Fruit fly (Drosophila melanogaster) whole organism, embryonic: ENCODE data around the gene CG31525.

ENCODE experiments used
- ATbp ChIP-seq: fragments of 200-800 bp; sonication (Bioruptor generic); optimal IDR thresholded peaks from 2 replicates; lab custom pipeline; 2017; ENCODE audit warnings: missing biosample characterization, mild to moderate bottlenecking, missing genetic modification characterization, missing genetic modification reagents
- CG10209 ChIP-seq: fragments of 200-800 bp; sonication (Bioruptor generic); optimal IDR thresholded peaks from 3 replicates; lab custom pipeline; 2017; ENCODE audit warnings: missing biosample characterization, mild to moderate bottlenecking, missing genetic modification characterization, missing genetic modification reagents
- CG1024 ChIP-seq: fragments of 200-800 bp; sonication (Bioruptor generic); IDR thresholded peaks from 2 replicates; pipeline ENCODE4 v1.3.6; 2022; ENCODE audit warnings: missing biosample characterization, missing genetic modification characterization
- CG12942 ChIP-seq: fragments of 200-800 bp; sonication (Bioruptor generic); optimal IDR thresholded peaks from 3 replicates; lab custom pipeline; 2016; ENCODE audit warnings: missing biosample characterization, missing genetic modification characterization
- CG13424 ChIP-seq: fragments of 200-800 bp; sonication (Bioruptor generic); optimal IDR thresholded peaks from 2 replicates; lab custom pipeline; 2019; ENCODE audit warnings: missing biosample characterization, mild to moderate bottlenecking, missing genetic modification characterization, moderate library complexity
- CG14710 ChIP-seq: fragments of 200-800 bp; sonication (Bioruptor generic); optimal IDR thresholded peaks from 3 replicates; lab custom pipeline; 2019; ENCODE audit warnings: missing biosample characterization, mild to moderate bottlenecking, missing genetic modification characterization, moderate library complexity
- CG15479 ChIP-seq: fragments of 200-800 bp; sonication (Bioruptor generic); optimal IDR thresholded peaks from 3 replicates; lab custom pipeline; 2019; ENCODE audit warnings: missing biosample characterization, mild to moderate bottlenecking, missing genetic modification characterization, moderate library complexity
- CG17359 ChIP-seq: fragments of 200-800 bp; sonication (Bioruptor generic); optimal IDR thresholded peaks from 3 replicates; lab custom pipeline; 2018; ENCODE audit warnings: missing biosample characterization, mild to moderate bottlenecking, missing genetic modification characterization, moderate library complexity
- CG2129 ChIP-seq: fragments of 200-800 bp; sonication (Bioruptor generic); IDR thresholded peaks from 2 replicates; pipeline ENCODE4 v1.3.6; 2022; ENCODE audit warnings: missing biosample characterization, missing genetic modification characterization; ENCODE audit not compliant: partially characterized antibody
- CG3065 ChIP-seq: fragments of 200-800 bp; sonication (Bioruptor generic); optimal IDR thresholded peaks from 2 replicates; lab custom pipeline; 2016; ENCODE audit warnings: missing biosample characterization, missing genetic modification characterization
- CG31388 ChIP-seq: fragments of 200-800 bp; sonication (Bioruptor generic); optimal IDR thresholded peaks from 2 replicates; lab custom pipeline; 2016; ENCODE audit warnings: missing biosample characterization, missing genetic modification characterization
- CG4424 ChIP-seq: fragments of 200-800 bp; sonication (Bioruptor generic); optimal IDR thresholded peaks from 3 replicates; lab custom pipeline; 2016; ENCODE audit warnings: missing biosample characterization, missing genetic modification characterization
- CG5953 ChIP-seq: fragments of 200-800 bp; sonication (Bioruptor generic); IDR thresholded peaks from 2 replicates; pipeline ENCODE4 v1.3.6; 2022; ENCODE audit warnings: missing biosample characterization, missing genetic modification characterization
- CG6175 ChIP-seq: fragments of 200-800 bp; sonication (Bioruptor generic); IDR thresholded peaks from 3 replicates; pipeline ENCODE4 v1.3.6; 2022; ENCODE audit warnings: missing biosample characterization, missing genetic modification characterization
- CG7963 ChIP-seq: fragments of 200-800 bp; sonication (Bioruptor generic); IDR thresholded peaks from 3 replicates; pipeline ENCODE4 v1.3.6; 2022; ENCODE audit warnings: missing biosample characterization, missing genetic modification characterization; ENCODE audit not compliant: partially characterized antibody
- CG8290 ChIP-seq, 3 experiments: fragments of 200-800 bp; sonication (Bioruptor generic); optimal IDR thresholded peaks; 2 replicates each; lab custom pipeline; 2016 to 2019; ENCODE audit warnings: missing biosample characterization in 3 of 3, missing genetic modification characterization in 3 of 3, mild to moderate bottlenecking in 2 of 3, moderate library complexity in 1 of 3
- CG9215 ChIP-seq: fragments of 200-800 bp; sonication (Bioruptor generic); IDR thresholded peaks from 2 replicates; pipeline ENCODE4 v1.3.6; 2022; ENCODE audit warnings: missing biosample characterization, missing genetic modification characterization
- CkIIα-i1 ChIP-seq: fragments of 200-800 bp; sonication (Bioruptor generic); IDR thresholded peaks from 2 replicates; pipeline ENCODE4 v1.3.6; 2022; ENCODE audit warnings: missing biosample characterization, missing genetic modification characterization
- Dek ChIP-seq: fragments of 200-800 bp; sonication (Bioruptor generic); optimal IDR thresholded peaks from 3 replicates; lab custom pipeline; 2019; ENCODE audit warnings: missing biosample characterization, mild to moderate bottlenecking, missing genetic modification characterization, moderate library complexity
- Dip2 ChIP-seq: fragments of 200-800 bp; sonication (Bioruptor generic); IDR thresholded peaks from 2 replicates; pipeline ENCODE4 v1.3.6; 2022; ENCODE audit warnings: missing biosample characterization, missing genetic modification characterization
- Ets65A ChIP-seq: fragments of 200-800 bp; sonication (Bioruptor generic); peaks from one replicate; lab custom pipeline; 2016; ENCODE audit warnings: missing biosample characterization, missing genetic modification characterization
- Ets97D ChIP-seq: fragments of 200-800 bp; sonication (Bioruptor generic); optimal IDR thresholded peaks from 3 replicates; lab custom pipeline; 2016; ENCODE audit warnings: missing biosample characterization, missing genetic modification characterization
- HmgD ChIP-seq: fragments of 200-800 bp; sonication (Bioruptor generic); optimal IDR thresholded peaks from 3 replicates; lab custom pipeline; 2016; ENCODE audit warnings: missing biosample characterization, missing genetic modification characterization
- Hr51 ChIP-seq, 2 experiments: fragments of 200-800 bp; sonication (Bioruptor generic); optimal IDR thresholded peaks; 2 replicates in 1 of 2; 3 replicates in 1 of 2; lab custom pipeline; 2016 to 2018; ENCODE audit warnings: missing biosample characterization in 2 of 2, missing genetic modification characterization in 2 of 2, mild to moderate bottlenecking in 1 of 2, moderate library complexity in 1 of 2
- Med ChIP-seq: fragments of 200-800 bp; sonication (Bioruptor generic); peaks from one replicate; lab custom pipeline; 2016; ENCODE audit warnings: missing biosample characterization, missing genetic modification characterization, mild to moderate bottlenecking, inconsistent platforms, moderate library complexity
- Nf-YB ChIP-seq: fragments of 200-800 bp; sonication (Bioruptor generic); optimal IDR thresholded peaks from 3 replicates; lab custom pipeline; 2019; ENCODE audit warnings: missing biosample characterization, mild to moderate bottlenecking, missing genetic modification characterization, moderate library complexity
- NfI ChIP-seq: fragments of 200-800 bp; sonication (Bioruptor generic); optimal IDR thresholded peaks from 3 replicates; lab custom pipeline; 2018; ENCODE audit warnings: missing biosample characterization, mild to moderate bottlenecking, missing genetic modification characterization, moderate library complexity
- Ravus ChIP-seq: fragments of 200-800 bp; sonication (Bioruptor generic); IDR thresholded peaks from 2 replicates; pipeline ENCODE4 v1.3.6; 2022; ENCODE audit warnings: missing biosample characterization, missing genetic modification characterization
- Side ChIP-seq: fragments of 200-800 bp; sonication (Bioruptor generic); optimal IDR thresholded peaks from 2 replicates; lab custom pipeline; 2016; ENCODE audit warnings: missing biosample characterization, missing genetic modification characterization
- Six4 ChIP-seq: fragments of 200-800 bp; sonication (Bioruptor generic); optimal IDR thresholded peaks from 2 replicates; lab custom pipeline; 2016; ENCODE audit warnings: missing biosample characterization, missing genetic modification characterization
- Sox100B ChIP-seq: fragments of 200-800 bp; sonication (Bioruptor generic); optimal IDR thresholded peaks from 3 replicates; lab custom pipeline; 2018; ENCODE audit warnings: missing biosample characterization, mild to moderate bottlenecking, missing genetic modification characterization
- Stat92E ChIP-seq, 3 experiments: fragments of >200 bp in 2 of 3; fragments of 200-800 bp in 1 of 3; sonication (Bioruptor generic) in 1 of 3; optimal IDR thresholded peaks; 2 replicates each; lab custom pipeline; 2017 to 2019; ENCODE audit warnings: missing biosample characterization in 3 of 3, missing genetic modification characterization in 3 of 3, mild to moderate bottlenecking in 1 of 3, moderate library complexity in 1 of 3
- cg ChIP-seq: fragments of 200-800 bp; sonication (Bioruptor generic); optimal IDR thresholded peaks from 3 replicates; lab custom pipeline; 2019; ENCODE audit warnings: missing biosample characterization, mild to moderate bottlenecking, missing genetic modification characterization, moderate library complexity
- chn ChIP-seq: fragments of 200-800 bp; sonication (Bioruptor generic); optimal IDR thresholded peaks from 2 replicates; lab custom pipeline; 2016; ENCODE audit warnings: missing biosample characterization, missing genetic modification characterization
- da ChIP-seq: fragments of 200-800 bp; sonication (Bioruptor generic); optimal IDR thresholded peaks from 2 replicates; lab custom pipeline; 2016; ENCODE audit warnings: missing biosample characterization, missing genetic modification characterization
- gsb ChIP-seq: fragments of 200-800 bp; sonication (Bioruptor generic); IDR thresholded peaks from 2 replicates; pipeline ENCODE4 v1.3.6; 2022; ENCODE audit warnings: missing biosample characterization, missing genetic modification characterization
- ham ChIP-seq: fragments of 200-800 bp; sonication (Bioruptor generic); IDR thresholded peaks from 2 replicates; pipeline ENCODE4 v1.3.6; 2022; ENCODE audit warnings: missing biosample characterization, missing genetic modification characterization
- jumu ChIP-seq: fragments of 200-800 bp; sonication (Bioruptor generic); optimal IDR thresholded peaks from 3 replicates; lab custom pipeline; 2016; ENCODE audit warnings: missing biosample characterization, missing genetic modification characterization
- lov ChIP-seq, 2 experiments: fragments of 200-800 bp in 1 of 2; fragments of >200 bp in 1 of 2; sonication (Bioruptor generic) in 1 of 2; IDR thresholded peaks in 1 of 2; optimal IDR thresholded peaks in 1 of 2; 2 replicates in 1 of 2; 3 replicates in 1 of 2; pipeline versions ENCODE4 v1.3.6 to Lab custom; 2017 to 2022; ENCODE audit warnings: missing biosample characterization in 1 of 2, missing genetic modification characterization in 1 of 2
- peb ChIP-seq: fragments of 200-800 bp; sonication (Bioruptor generic); IDR thresholded peaks from 2 replicates; pipeline ENCODE4 v1.3.6; 2022; ENCODE audit warnings: missing biosample characterization, missing genetic modification characterization
- psq ChIP-seq: fragments of 200-800 bp; sonication (Bioruptor generic); optimal IDR thresholded peaks from 2 replicates; lab custom pipeline; 2017; ENCODE audit warnings: missing biosample characterization, missing genetic modification characterization
- ranshi ChIP-seq: fragments of 200-800 bp; sonication (Bioruptor generic); IDR thresholded peaks from 2 replicates; pipeline ENCODE4 v1.3.6; 2022; ENCODE audit warnings: missing biosample characterization, missing genetic modification characterization
- repo ChIP-seq: fragments of 200-800 bp; sonication (Bioruptor generic); optimal IDR thresholded peaks from 2 replicates; lab custom pipeline; 2016; ENCODE audit warnings: missing biosample characterization, missing genetic modification characterization
- ro ChIP-seq: fragments of 200-800 bp; sonication (Bioruptor generic); IDR thresholded peaks from 2 replicates; pipeline ENCODE4 v1.3.6; 2022; ENCODE audit warnings: missing biosample characterization, missing genetic modification characterization
- slou ChIP-seq: fragments of 200-800 bp; sonication (Bioruptor generic); optimal IDR thresholded peaks from 3 replicates; lab custom pipeline; 2016; ENCODE audit warnings: missing biosample characterization, missing genetic modification characterization
- ssp ChIP-seq: fragments of 200-800 bp; sonication (Bioruptor generic); IDR thresholded peaks from 2 replicates; pipeline ENCODE4 v1.3.6; 2022; ENCODE audit warnings: missing biosample characterization, missing genetic modification characterization
- trem ChIP-seq: fragments of 200-800 bp; optimal IDR thresholded peaks from 3 replicates; lab custom pipeline; 2019; ENCODE audit warnings: missing biosample characterization, mild to moderate bottlenecking, missing genetic modification characterization, moderate library complexity
- vnd ChIP-seq: fragments of 200-800 bp; sonication (Bioruptor generic); IDR thresholded peaks from 3 replicates; pipeline ENCODE4 v1.3.6; 2022; ENCODE audit warnings: missing biosample characterization, missing genetic modification characterization; ENCODE audit not compliant: partially characterized antibody
- z ChIP-seq: fragments of 200-800 bp; sonication (Bioruptor generic); IDR thresholded peaks from 3 replicates; pipeline ENCODE4 v1.3.6; 2022; ENCODE audit warnings: missing biosample characterization, missing genetic modification characterization

CG31525 gene

DNA sequence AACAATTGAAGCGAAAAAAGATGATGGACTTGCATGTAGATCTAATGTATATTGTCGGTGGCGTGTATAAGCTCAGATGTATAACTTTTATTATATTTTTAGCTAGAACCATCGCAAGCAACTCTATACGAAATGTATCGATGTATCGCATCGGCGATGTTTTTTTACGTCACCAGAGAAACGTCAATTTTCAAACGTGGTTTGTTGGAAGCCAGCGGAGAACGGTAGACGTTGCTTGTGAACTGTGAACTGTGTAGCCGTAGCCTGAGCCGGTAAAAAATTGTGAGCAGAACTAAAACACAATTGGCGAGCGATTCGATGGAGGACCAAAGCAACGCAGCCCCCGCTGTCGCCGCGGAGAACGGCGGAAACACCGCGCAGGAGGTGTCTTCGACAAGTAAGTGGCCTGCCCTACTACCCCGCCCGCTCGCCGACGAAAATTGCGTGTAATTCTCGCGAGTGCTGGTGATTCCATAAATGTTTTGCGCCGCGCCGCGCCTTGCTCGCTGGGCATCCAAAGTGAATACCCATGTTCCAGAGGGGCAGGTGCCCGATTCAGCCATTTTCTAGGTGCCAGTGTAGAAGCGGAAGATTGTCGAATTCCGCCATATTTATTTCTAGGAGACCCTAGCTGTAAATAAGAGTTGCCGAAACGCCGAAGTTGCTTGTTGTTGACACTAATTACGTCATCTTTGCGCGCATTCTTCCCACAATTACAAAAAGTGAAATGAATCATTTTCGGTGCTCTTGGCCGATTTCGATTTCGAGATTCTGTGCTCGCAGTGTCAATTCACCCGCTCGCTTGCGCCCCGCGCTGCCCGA is 23.7 kb upstream of the CG31525 start, which contains the start of gene lost (continued):
- no peak for TF ChIP-seq psq
- peak; percentile 66 for TF ChIP-seq trem (tag; lab: Kevin White, UChicago)
- TF ChIP-seq ro (GFP tag; lab: Robert Waterston, UW) = no peak
- no peak for TF ChIP-seq Ravus (GFP tag; lab: Robert Waterston, UW)
- peak; percentile 4 for TF ChIP-seq CG15479
- TF ChIP-seq peb (GFP tag; lab: Robert Waterston, UW) = no peak
- TF ChIP-seq z (GFP tag; lab: Robert Waterston, UW) = no peak
- no peak for TF ChIP-seq repo
- peak; percentile 90 for TF ChIP-seq CG2129 (GFP tag; lab: Robert Waterston, UW)
- no peak for TF ChIP-seq CG4424 (GFP tag; lab: Kevin White, UChicago)
- TF ChIP-seq CkIIα-i1 (GFP tag; lab: Robert Waterston, UW) = no peak
- TF ChIP-seq ham (GFP tag; lab: Robert Waterston, UW) = no peak
- no peak for TF ChIP-seq CG17359 (tag; lab: Kevin White, UChicago)
- TF ChIP-seq Ets65A (GFP tag; lab: Kevin White, UChicago) = peak; percentile 71
- no peak for TF ChIP-seq CG12942 (GFP tag; lab: Kevin White, UChicago)
- TF ChIP-seq CG1024 = peak; percentile 59
- TF ChIP-seq ssp (GFP tag; lab: Robert Waterston, UW) = peak; percentile 89
- no peak for TF ChIP-seq Sox100B (GFP tag; lab: Kevin White, UChicago)
- TF ChIP-seq Ets97D (GFP tag; lab: Kevin White, UChicago) = peak; percentile 94
- no peak for TF ChIP-seq da (GFP tag; lab: Kevin White, UChicago)
- no peak for TF ChIP-seq slou (GFP tag; lab: Kevin White, UChicago)
- peak; percentile 87 for TF ChIP-seq Med (GFP tag; lab: Kevin White, UChicago)
- TF ChIP-seq CG13424 = peak; percentile 7
- peak; percentile 8 for TF ChIP-seq Nf-YB
- TF ChIP-seq CG10209 (GFP tag; lab: Kevin White, UChicago) = no peak
- TF ChIP-seq ATbp = no peak
- peak; percentile 99 for TF ChIP-seq vnd (GFP tag; lab: Robert Waterston, UW)
- TF ChIP-seq cg = no peak
- TF ChIP-seq CG7963 = peak; percentile 97
- no peak for TF ChIP-seq CG6175 (GFP tag; lab: Robert Waterston, UW)
- TF ChIP-seq Six4 (GFP tag; lab: Kevin White, UChicago) = no peak
- TF ChIP-seq Stat92E (GFP tag; optimal IDR thresholded peaks at IDR 0.05; lab: Kevin White, UChicago) = no peak
- no peak for TF ChIP-seq chn (GFP tag; lab: Kevin White, UChicago)
- no peak for TF ChIP-seq CG5953 (GFP tag; lab: Robert Waterston, UW)
- TF ChIP-seq Dek (tag; lab: Kevin White, UChicago) = peak; percentile 34
- TF ChIP-seq Side (GFP tag; lab: Kevin White, UChicago) = no peak
- TF ChIP-seq HmgD = no peak
- no peak for TF ChIP-seq CG31388 (GFP tag; lab: Kevin White, UChicago)
- TF ChIP-seq jumu (GFP tag; lab: Kevin White, UChicago) = no peak
- TF ChIP-seq ranshi (GFP tag; lab: Robert Waterston, UW) = no peak
- TF ChIP-seq CG9215 = no peak
- TF ChIP-seq CG8290 (GFP tag; optimal IDR thresholded peaks at IDR 0.05; lab: Kevin White, UChicago) = no peak
- peak; percentile 41 to 71 for TF ChIP-seq CG8290 (tag; optimal IDR thresholded peaks at IDR 0.05; lab: Kevin White, UChicago)
- no peak for TF ChIP-seq Hr51 (GFP tag; optimal IDR thresholded peaks at IDR 0.05; lab: Kevin White, UChicago)
- no peak for TF ChIP-seq CG3065 (GFP tag; lab: Kevin White, UChicago)
- no peak for TF ChIP-seq Dip2 (GFP tag; lab: Robert Waterston, UW)
- no peak for TF ChIP-seq lov (optimal IDR thresholded peaks at IDR 0.05; lab: Kevin White, UChicago)
- TF ChIP-seq lov (GFP tag; IDR thresholded peaks at IDR 0.05; lab: Robert Waterston, UW) = no peak
- TF ChIP-seq NfI (GFP tag; lab: Kevin White, UChicago) = no peak
- TF ChIP-seq gsb = no peak
- TF ChIP-seq CG14710 (tag; lab: Kevin White, UChicago) = peak; percentile 54
